Fruit fly (Drosophila melanogaster): ENCODE data around the gene Catsup.

dm6 chr2L:19018266-19018665 lies 23.4 kb upstream of the Catsup start:
- TF ChIP-seq CG17806 (tag; optimal IDR thresholded peaks at IDR 0.05) (no peak), Pif1A (GFP tag; optimal IDR thresholded peaks at IDR 0.05) (no peak), CG14655 (GFP tag; optimal IDR thresholded peaks at IDR 0.05) (no peak), CG34367 (tag; optimal IDR thresholded peaks at IDR 0.05) (no peak), CG9948 (tag; optimal IDR thresholded peaks at IDR 0.05) (no peak), CG4496 (GFP tag; IDR thresholded peaks at IDR 0.05) (no peak), CG12605 (GFP tag; IDR thresholded peaks at IDR 0.05) (no peak), EcR (GFP tag; optimal IDR thresholded peaks at IDR 0.05) (no peak)
